Fruit fly (Drosophila melanogaster) whole organism, embryonic: ENCODE measurements around the gene CG9316.
A peak's percentile ranks its signal among the peaks of the same experiment; 100 is the strongest.

Experiments
- CG10431 ChIP-seq: fragments of 200-800 bp; sonication (Bioruptor generic); optimal IDR thresholded peaks from 3 replicates; lab custom pipeline; 2018; ENCODE audit warnings: missing biosample characterization, mild to moderate bottlenecking, missing genetic modification characterization
- CG12071 ChIP-seq: fragments of 200-800 bp; sonication (Bioruptor generic); optimal IDR thresholded peaks from 3 replicates; lab custom pipeline; 2018; ENCODE audit warnings: missing biosample characterization, mild to moderate bottlenecking, missing genetic modification characterization
- CG12155 ChIP-seq: fragments of 200-800 bp; sonication (Bioruptor generic); optimal IDR thresholded peaks from 3 replicates; lab custom pipeline; 2016; ENCODE audit warnings: missing biosample characterization, missing genetic modification characterization
- CG15073 ChIP-seq: fragments of 200-800 bp; sonication (Bioruptor generic); optimal IDR thresholded peaks from 2 replicates; lab custom pipeline; 2016; ENCODE audit warnings: missing biosample characterization, missing genetic modification characterization
- CG15696 ChIP-seq: fragments of 200-800 bp; sonication (Bioruptor generic); optimal IDR thresholded peaks from 2 replicates; lab custom pipeline; 2019; ENCODE audit warnings: missing biosample characterization, mild to moderate bottlenecking, missing genetic modification characterization, moderate library complexity
- CG17829 ChIP-seq: fragments of 200-800 bp; optimal IDR thresholded peaks from 2 replicates; lab custom pipeline; 2019; ENCODE audit warnings: missing biosample characterization, mild to moderate bottlenecking, missing genetic modification characterization, moderate library complexity
- CG2199 ChIP-seq: fragments of 200-800 bp; sonication (Bioruptor generic); IDR thresholded peaks from 3 replicates; pipeline ENCODE4 v1.3.6; 2022; ENCODE audit warnings: missing biosample characterization, missing genetic modification characterization
- CG33557 ChIP-seq: fragments of 200-800 bp; sonication (Bioruptor generic); optimal IDR thresholded peaks from 2 replicates; lab custom pipeline; 2019; ENCODE audit warnings: missing biosample characterization, mild to moderate bottlenecking, missing genetic modification characterization, moderate library complexity
- CG5180 ChIP-seq: fragments of 200-800 bp; sonication (Bioruptor generic); optimal IDR thresholded peaks from 3 replicates; lab custom pipeline; 2017; ENCODE audit warnings: missing biosample characterization, missing genetic modification characterization, mild to moderate bottlenecking, moderate library complexity, missing genetic modification reagents
- CG6813 ChIP-seq: fragments of 200-800 bp; sonication (Bioruptor generic); optimal IDR thresholded peaks from 2 replicates; lab custom pipeline; 2017; ENCODE audit warnings: missing biosample characterization, missing genetic modification characterization, mild to moderate bottlenecking, moderate library complexity, missing genetic modification reagents
- CG9876 ChIP-seq: fragments of 200-800 bp; sonication (Bioruptor generic); optimal IDR thresholded peaks from 2 replicates; lab custom pipeline; 2016; ENCODE audit warnings: missing biosample characterization, missing genetic modification characterization
- D ChIP-seq, 2 experiments: fragments of 200-800 bp in 1 of 2; fragments of >200 bp in 1 of 2; sonication (Bioruptor generic) in 1 of 2; optimal IDR thresholded peaks; 2 replicates in 1 of 2; 3 replicates in 1 of 2; lab custom pipeline; 2017; ENCODE audit warnings: mild to moderate bottlenecking in 1 of 2, missing biosample characterization in 1 of 2, missing genetic modification characterization in 1 of 2, missing genetic modification reagents in 1 of 2
- Ets65A ChIP-seq: fragments of 200-800 bp; sonication (Bioruptor generic); peaks from one replicate; lab custom pipeline; 2016; ENCODE audit warnings: missing biosample characterization, missing genetic modification characterization
- HHEX ChIP-seq: fragments of 200-800 bp; sonication (Bioruptor generic); optimal IDR thresholded peaks from 3 replicates; lab custom pipeline; 2017; ENCODE audit warnings: missing biosample characterization, mild to moderate bottlenecking, missing genetic modification characterization, missing genetic modification reagents
- HLHmδ ChIP-seq: fragments of 200-800 bp; sonication (Bioruptor generic); optimal IDR thresholded peaks from 2 replicates; lab custom pipeline; 2018; ENCODE audit warnings: missing biosample characterization, mild to moderate bottlenecking, missing genetic modification characterization, moderate library complexity
- Hand ChIP-seq: fragments of 200-800 bp; sonication (Bioruptor generic); optimal IDR thresholded peaks from 2 replicates; lab custom pipeline; 2017; ENCODE audit warnings: mild to moderate bottlenecking, missing biosample characterization, missing genetic modification reagents, missing genetic modification characterization
- Hr51 ChIP-seq, 2 experiments: fragments of 200-800 bp; sonication (Bioruptor generic); optimal IDR thresholded peaks; 2 replicates in 1 of 2; 3 replicates in 1 of 2; lab custom pipeline; 2016 to 2018; ENCODE audit warnings: missing biosample characterization in 2 of 2, missing genetic modification characterization in 2 of 2, mild to moderate bottlenecking in 1 of 2, moderate library complexity in 1 of 2
- Kr ChIP-seq: fragments of 200-800 bp; sonication (Bioruptor generic); optimal IDR thresholded peaks from 2 replicates; lab custom pipeline; 2017; ENCODE audit warnings: missing biosample characterization, mild to moderate bottlenecking, missing genetic modification characterization
- Meics ChIP-seq: fragments of 200-800 bp; sonication (Bioruptor generic); optimal IDR thresholded peaks from 2 replicates; lab custom pipeline; 2017; ENCODE audit warnings: missing biosample characterization, mild to moderate bottlenecking, missing genetic modification characterization
- Oli ChIP-seq: fragments of 200-800 bp; sonication (Bioruptor generic); optimal IDR thresholded peaks from 2 replicates; lab custom pipeline; 2018; ENCODE audit warnings: missing biosample characterization, mild to moderate bottlenecking, missing genetic modification characterization, moderate library complexity
- Sry-δ ChIP-seq: fragments of 200-800 bp; sonication (Bioruptor generic); optimal IDR thresholded peaks from 2 replicates; lab custom pipeline; 2016; ENCODE audit warnings: missing biosample characterization, missing genetic modification characterization
- Tbp ChIP-seq: fragments of >200 bp; optimal IDR thresholded peaks from 2 replicates; lab custom pipeline; 2018; ENCODE audit warnings: missing biosample characterization, missing genetic modification characterization
- Xrp1 ChIP-seq: fragments of 200-800 bp; sonication (Bioruptor generic); IDR thresholded peaks from 2 replicates; pipeline ENCODE4 v1.3.6; 2022; ENCODE audit warnings: missing biosample characterization, missing genetic modification characterization
- YL-1 ChIP-seq: fragments of 200-800 bp; sonication (Bioruptor generic); optimal IDR thresholded peaks from 3 replicates; lab custom pipeline; 2017; ENCODE audit warnings: missing biosample characterization, mild to moderate bottlenecking, missing genetic modification characterization
- al ChIP-seq: fragments of 200-800 bp; sonication (Bioruptor generic); IDR thresholded peaks from 2 replicates; pipeline ENCODE4 v1.3.6; 2022; ENCODE audit warnings: missing biosample characterization, missing genetic modification characterization
- ase ChIP-seq: fragments of 200-800 bp; sonication (Bioruptor generic); IDR thresholded peaks from 3 replicates; pipeline ENCODE4 v1.3.6; 2022; ENCODE audit warnings: missing biosample characterization, missing genetic modification characterization
- bbx ChIP-seq: fragments of 200-800 bp; sonication (Bioruptor generic); IDR thresholded peaks from 2 replicates; pipeline ENCODE4 v1.3.6; 2022; ENCODE audit warnings: missing biosample characterization, missing genetic modification characterization; ENCODE audit not compliant: partially characterized antibody
- esg ChIP-seq: fragments of 200-800 bp; sonication (Bioruptor generic); conservative IDR thresholded peaks from 2 replicates; pipeline ENCODE4 v1.3.6; 2022; ENCODE audit warnings: missing biosample characterization, missing genetic modification characterization
- eve ChIP-seq, 2 experiments: fragments of >200 bp; optimal IDR thresholded peaks; 2 replicates each; lab custom pipeline; 2017; ENCODE audit warnings: missing biosample characterization in 2 of 2, missing genetic modification characterization in 2 of 2
- ewg ChIP-seq: fragments of 200-800 bp; sonication (Bioruptor generic); optimal IDR thresholded peaks from 3 replicates; lab custom pipeline; 2017; ENCODE audit warnings: mild to moderate bottlenecking, missing biosample characterization, missing genetic modification reagents, missing genetic modification characterization
- ftz-f1 ChIP-seq: fragments of 200-800 bp; sonication (Bioruptor generic); optimal IDR thresholded peaks from 2 replicates; lab custom pipeline; 2016; ENCODE audit warnings: missing biosample characterization, missing genetic modification characterization
- fu2 ChIP-seq: fragments of 200-800 bp; sonication (Bioruptor generic); optimal IDR thresholded peaks from 2 replicates; lab custom pipeline; 2016; ENCODE audit warnings: missing biosample characterization, missing genetic modification characterization
- gcm2 ChIP-seq: fragments of 200-800 bp; sonication (Bioruptor generic); optimal IDR thresholded peaks from 2 replicates; lab custom pipeline; 2016; ENCODE audit warnings: missing biosample characterization, missing genetic modification characterization
- gro ChIP-seq: fragments of 200-800 bp; sonication (Bioruptor generic); optimal IDR thresholded peaks from 2 replicates; lab custom pipeline; 2016; ENCODE audit warnings: missing biosample characterization, missing genetic modification characterization
- hkb ChIP-seq, 2 experiments: fragments of 200-800 bp in 1 of 2; fragments of >200 bp in 1 of 2; sonication (Bioruptor generic) in 1 of 2; IDR thresholded peaks in 1 of 2; optimal IDR thresholded peaks in 1 of 2; 2 replicates each; pipeline versions ENCODE4 v1.3.6 to Lab custom; 2017 to 2022; ENCODE audit warnings: missing biosample characterization in 1 of 2, missing genetic modification characterization in 1 of 2
- inv ChIP-seq: fragments of 200-800 bp; sonication (Bioruptor generic); IDR thresholded peaks from 2 replicates; pipeline ENCODE4 v1.3.6; 2022; ENCODE audit warnings: missing biosample characterization, missing genetic modification characterization; ENCODE audit not compliant: partially characterized antibody
- jumu ChIP-seq: fragments of 200-800 bp; sonication (Bioruptor generic); optimal IDR thresholded peaks from 3 replicates; lab custom pipeline; 2016; ENCODE audit warnings: missing biosample characterization, missing genetic modification characterization
- ken ChIP-seq: fragments of 200-800 bp; sonication (Bioruptor generic); IDR thresholded peaks from 3 replicates; pipeline ENCODE4 v1.3.6; 2022; ENCODE audit warnings: missing biosample characterization, missing genetic modification characterization
- knrl ChIP-seq: fragments of 200-800 bp; sonication (Bioruptor generic); IDR thresholded peaks from 3 replicates; pipeline ENCODE4 v1.3.6; 2022; ENCODE audit warnings: missing biosample characterization, missing genetic modification characterization; ENCODE audit not compliant: partially characterized antibody
- pan ChIP-seq, 4 experiments: fragments of >200 bp in 3 of 4; fragments of 200-800 bp in 1 of 4; sonication (Bioruptor generic) in 1 of 4; optimal IDR thresholded peaks in 3 of 4; IDR thresholded peaks in 1 of 4; 2 replicates each; pipeline versions ENCODE4 v1.3.6 to Lab custom; 2017 to 2022; ENCODE audit warnings: missing biosample characterization in 2 of 4, missing genetic modification characterization in 2 of 4, mixed read lengths in 1 of 4
- pzg ChIP-seq: fragments of 200-800 bp; sonication (Bioruptor generic); optimal IDR thresholded peaks from 3 replicates; lab custom pipeline; 2018; ENCODE audit warnings: missing biosample characterization, mild to moderate bottlenecking, missing genetic modification characterization, moderate library complexity
- sr ChIP-seq: fragments of 200-800 bp; sonication (Bioruptor generic); IDR thresholded peaks from 3 replicates; pipeline ENCODE4 v1.3.6; 2022; ENCODE audit warnings: missing biosample characterization, missing genetic modification characterization
- tap ChIP-seq: fragments of 200-800 bp; optimal IDR thresholded peaks from 3 replicates; lab custom pipeline; 2019; ENCODE audit warnings: missing biosample characterization, mild to moderate bottlenecking, missing genetic modification characterization, moderate library complexity
- vvl ChIP-seq: fragments of 200-800 bp; sonication (Bioruptor generic); IDR thresholded peaks from 2 replicates; pipeline ENCODE4 v1.3.6; 2022; ENCODE audit warnings: missing biosample characterization, missing genetic modification characterization
- zen2 ChIP-seq: fragments of 200-800 bp; sonication (Bioruptor generic); IDR thresholded peaks from 3 replicates; pipeline ENCODE4 v1.3.6; 2022; ENCODE audit warnings: missing biosample characterization, missing genetic modification characterization; ENCODE audit not compliant: partially characterized antibody

The CG9316 gene

dm6 chr2L:20700534-20701239 lies 25.7 kb downstream of the CG9316 start (continued):
- TF ChIP-seq gcm2 (GFP tag; lab: Kevin White, UChicago) (no peak), HHEX (GFP tag; lab: Kevin White, UChicago) (no peak), Oli (tag; lab: Kevin White, UChicago) (peak; percentile 26), CG12071 (GFP tag; lab: Kevin White, UChicago) (no peak), knrl (GFP tag; lab: Robert Waterston, UW) (no peak; the same call in 2 of the 3 replicates), HLHmδ (GFP tag; lab: Kevin White, UChicago) (no peak), Xrp1 (GFP tag; lab: Robert Waterston, UW) (peak; percentile 58), Meics (GFP tag; lab: Kevin White, UChicago) (peak; percentile 33), al (peak; percentile 24; the same call in 1 of the 2 replicates), eve (GFP tag; optimal IDR thresholded peaks at IDR 0.05; lab: Kevin White, UChicago) (no peak), CG2199 (GFP tag; lab: Robert Waterston, UW) (no peak), pzg (GFP tag; lab: Kevin White, UChicago) (no peak), gro (GFP tag; lab: Kevin White, UChicago) (no peak), fu2 (GFP tag; lab: Kevin White, UChicago) (no peak), esg (GFP tag; lab: Robert Waterston, UW) (peak; percentile 32; the same call in 1 of the 2 replicates), Hr51 (GFP tag; optimal IDR thresholded peaks at IDR 0.05; lab: Kevin White, UChicago) (no peak), ewg (no peak), CG15696 (tag; lab: Kevin White, UChicago) (no peak), sr (GFP tag; lab: Robert Waterston, UW) (no peak)
- TF ChIP-seq, all 482 proteins: peak for 50

- TF ChIP-seq CG12155: no peak
- no peak for TF ChIP-seq CG10431 (GFP tag; lab: Kevin White, UChicago)
- TF ChIP-seq zen2 (GFP tag; lab: Robert Waterston, UW): no peak
- no peak for TF ChIP-seq ftz-f1
- TF ChIP-seq CG15073 (GFP tag; lab: Kevin White, UChicago): no peak
- no peak for TF ChIP-seq jumu
- no peak for TF ChIP-seq pan (optimal IDR thresholded peaks at IDR 0.05; lab: Kevin White, UChicago)
- peak in 1 of 2 experiments; percentile 23 for TF ChIP-seq pan (GFP tag; optimal IDR thresholded peaks at IDR 0.05 in 1 of 2, IDR thresholded peaks at IDR 0.05 in 1 of 2)
- TF ChIP-seq D (optimal IDR thresholded peaks at IDR 0.05; lab: Kevin White, UChicago): no peak
- TF ChIP-seq D (GFP tag; optimal IDR thresholded peaks at IDR 0.05; lab: Kevin White, UChicago): no peak
- no peak for TF ChIP-seq inv (GFP tag; lab: Robert Waterston, UW)
- no peak for TF ChIP-seq ase
- no peak for TF ChIP-seq Hand
- no peak for TF ChIP-seq YL-1 (GFP tag; lab: Kevin White, UChicago)
- peak; percentile 42 for TF ChIP-seq CG5180 (GFP tag; lab: Kevin White, UChicago)
- no peak for TF ChIP-seq bbx
- TF ChIP-seq tap (tag; lab: Kevin White, UChicago): no peak
- no peak for TF ChIP-seq Sry-δ
- no peak for TF ChIP-seq CG6813
- TF ChIP-seq Ets65A (GFP tag; lab: Kevin White, UChicago): peak; percentile 80
- TF ChIP-seq CG9876 (GFP tag; lab: Kevin White, UChicago): no peak
- no peak for TF ChIP-seq hkb (optimal IDR thresholded peaks at IDR 0.05; lab: Kevin White, UChicago)
- TF ChIP-seq hkb (GFP tag; IDR thresholded peaks at IDR 0.05; lab: Robert Waterston, UW): no peak
- TF ChIP-seq CG17829 (tag; lab: Kevin White, UChicago): no peak
- TF ChIP-seq CG33557 (GFP tag; lab: Kevin White, UChicago): no peak
- TF ChIP-seq ken (GFP tag; lab: Robert Waterston, UW): no peak
- TF ChIP-seq Meics (GFP tag; lab: Kevin White, UChicago): no peak
- TF ChIP-seq Tbp (GFP tag; lab: Kevin White, UChicago): no peak
- TF ChIP-seq vvl (GFP tag; lab: Robert Waterston, UW): peak; percentile 21; the same call in 1 of the 2 replicates
- TF ChIP-seq Kr (GFP tag; lab: Kevin White, UChicago): no peak
Measured at dm6 chr2L:20695066-20695465, 31.3 kb downstream of the CG9316 start.
